Fruit fly (Drosophila melanogaster): ENCODE results near the gene beta4GalT7.

beta4GalT7 gene

DNA sequence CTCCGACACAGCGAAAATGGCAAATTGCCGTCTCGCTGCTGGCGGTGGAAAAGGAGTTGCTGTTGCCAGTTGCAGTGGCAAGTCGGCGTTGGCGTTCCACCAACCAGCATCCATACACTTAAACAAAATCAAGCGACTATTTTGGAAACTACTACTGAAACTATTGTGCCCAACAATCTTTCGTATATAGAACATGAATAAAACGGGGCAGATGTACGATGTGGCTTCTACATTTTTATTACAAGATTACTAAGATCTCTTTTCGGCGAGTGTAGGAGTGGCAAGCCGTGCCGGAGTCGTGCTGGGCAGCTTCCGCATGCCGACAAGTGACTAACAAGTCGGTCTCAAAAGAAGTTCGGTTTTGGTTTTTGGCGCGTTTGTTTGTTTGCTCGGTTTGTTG, 26.6 kb upstream of the beta4GalT7 start:
- no peak for TF ChIP-seq D1 (tag; optimal IDR thresholded peaks at IDR 0.05)
- peak; percentile 46 for TF ChIP-seq Pif1A (GFP tag; optimal IDR thresholded peaks at IDR 0.05)
- peak; percentile 93 for TF ChIP-seq CG32121 (GFP tag; IDR thresholded peaks at IDR 0.05)
- peak; percentile 88 for TF ChIP-seq CG8301 (tag; optimal IDR thresholded peaks at IDR 0.05)
- peak; percentile 94 for TF ChIP-seq fd96Ca (GFP tag; IDR thresholded peaks at IDR 0.05)
- TF ChIP-seq rn (GFP tag; IDR thresholded peaks at IDR 0.05): peak; percentile 75
- TF ChIP-seq CG12605 (GFP tag; IDR thresholded peaks at IDR 0.05): 0 out of 2 replicates have a peak, but pooled peaks have one; percentile 19
- no peak for TF ChIP-seq gl (tag; optimal IDR thresholded peaks at IDR 0.05)
- TF ChIP-seq EcR (GFP tag; optimal IDR thresholded peaks at IDR 0.05): no peak
- peak; percentile 25 for TF ChIP-seq CG8159 (tag; optimal IDR thresholded peaks at IDR 0.05)
- no peak for TF ChIP-seq CG34367 (tag; optimal IDR thresholded peaks at IDR 0.05)
- TF ChIP-seq Pif1B (GFP tag; optimal IDR thresholded peaks at IDR 0.05): peak; percentile 65
- peak; percentile 63 for TF ChIP-seq CG10348 (GFP tag; IDR thresholded peaks at IDR 0.05)
- TF ChIP-seq CG17806 (tag; optimal IDR thresholded peaks at IDR 0.05): peak; percentile 39
- TF ChIP-seq CG14655 (GFP tag; optimal IDR thresholded peaks at IDR 0.05): peak; percentile 79
- peak; percentile 91 for TF ChIP-seq CG4496 (GFP tag; IDR thresholded peaks at IDR 0.05)
- TF ChIP-seq CG15710 (tag; optimal IDR thresholded peaks at IDR 0.05): peak; percentile 1
- peak; percentile 94 for TF ChIP-seq Ets98B (GFP tag; IDR thresholded peaks at IDR 0.05)
- peak; percentile 46 for TF ChIP-seq Snoo (tag; optimal IDR thresholded peaks at IDR 0.05)

DNA sequence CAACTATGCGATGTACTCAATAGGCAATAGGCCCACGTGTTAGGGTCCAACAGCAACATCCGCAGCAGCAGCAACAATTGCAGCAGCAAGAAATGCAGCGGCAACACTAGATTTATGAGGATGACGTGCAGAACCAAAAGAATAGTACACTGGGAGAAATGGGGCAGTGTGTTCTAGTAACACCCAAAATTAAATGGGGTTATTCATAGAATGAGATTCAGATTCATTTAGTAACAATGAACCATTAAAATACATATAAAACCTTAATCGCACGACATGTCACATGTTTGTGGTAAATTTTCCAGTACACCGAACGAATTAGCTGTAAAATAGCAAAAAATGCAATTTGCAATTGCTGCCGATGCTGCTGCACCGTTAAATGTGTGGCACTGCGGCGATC, 25.8 kb upstream of the beta4GalT7 start:
- no peak for TF ChIP-seq CG17806 (tag; optimal IDR thresholded peaks at IDR 0.05)
- peak; percentile 53 for TF ChIP-seq CG14655 (GFP tag; optimal IDR thresholded peaks at IDR 0.05)
- TF ChIP-seq CG8301 (tag; optimal IDR thresholded peaks at IDR 0.05): peak; percentile 55

- TF ChIP-seq Ets98B (GFP tag; IDR thresholded peaks at IDR 0.05) (no peak), CG15710 (tag; optimal IDR thresholded peaks at IDR 0.05) (no peak), Snoo (tag; optimal IDR thresholded peaks at IDR 0.05) (no peak), Pif1B (GFP tag; optimal IDR thresholded peaks at IDR 0.05) (no peak), CG8159 (tag; optimal IDR thresholded peaks at IDR 0.05) (no peak), CG10348 (GFP tag; IDR thresholded peaks at IDR 0.05) (no peak), gl (tag; optimal IDR thresholded peaks at IDR 0.05) (no peak), CG8301 (tag; optimal IDR thresholded peaks at IDR 0.05) (no peak), CG34367 (tag; optimal IDR thresholded peaks at IDR 0.05) (no peak), CG17806 (tag; optimal IDR thresholded peaks at IDR 0.05) (no peak), rn (GFP tag; IDR thresholded peaks at IDR 0.05) (no peak), EcR (GFP tag; optimal IDR thresholded peaks at IDR 0.05) (no peak)
These were observed 23.5 kb upstream of the beta4GalT7 start for dm6 chr3R:24999575-24999974.

DNA sequence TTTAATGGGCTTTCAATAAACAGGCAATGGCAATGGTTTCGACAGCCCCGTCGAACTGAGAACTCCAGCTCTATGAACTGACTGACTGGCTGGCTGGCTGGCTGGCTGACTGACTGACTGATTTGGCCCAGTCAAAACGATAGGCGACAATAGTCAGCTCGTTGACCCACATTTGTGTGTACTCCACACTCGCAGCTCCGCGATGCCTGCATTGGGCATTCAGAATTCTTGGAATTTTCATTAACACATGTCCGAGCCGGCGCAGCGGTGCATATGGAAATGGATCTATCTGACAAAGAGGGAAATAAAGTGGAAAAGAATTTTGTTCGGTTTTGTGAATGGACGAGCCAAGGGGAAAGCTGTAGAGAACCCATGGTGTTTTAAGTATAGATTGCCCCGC, 20.8 kb upstream of the beta4GalT7 start:
- TF ChIP-seq CG10348 (GFP tag; IDR thresholded peaks at IDR 0.05) (no peak), rn (GFP tag; IDR thresholded peaks at IDR 0.05) (no peak), Pif1B (GFP tag; optimal IDR thresholded peaks at IDR 0.05) (no peak), CG17806 (tag; optimal IDR thresholded peaks at IDR 0.05) (no peak), Pif1A (GFP tag; optimal IDR thresholded peaks at IDR 0.05) (no peak)

- TF ChIP-seq CG34367 (tag; optimal IDR thresholded peaks at IDR 0.05): no peak
- TF ChIP-seq CG4496 (GFP tag; IDR thresholded peaks at IDR 0.05): 0 out of 3 replicates have a peak, but pooled peaks have one; percentile 22
These were observed 19.0 kb upstream of the beta4GalT7 start for dm6 chr3R:25004064-25004463.

DNA sequence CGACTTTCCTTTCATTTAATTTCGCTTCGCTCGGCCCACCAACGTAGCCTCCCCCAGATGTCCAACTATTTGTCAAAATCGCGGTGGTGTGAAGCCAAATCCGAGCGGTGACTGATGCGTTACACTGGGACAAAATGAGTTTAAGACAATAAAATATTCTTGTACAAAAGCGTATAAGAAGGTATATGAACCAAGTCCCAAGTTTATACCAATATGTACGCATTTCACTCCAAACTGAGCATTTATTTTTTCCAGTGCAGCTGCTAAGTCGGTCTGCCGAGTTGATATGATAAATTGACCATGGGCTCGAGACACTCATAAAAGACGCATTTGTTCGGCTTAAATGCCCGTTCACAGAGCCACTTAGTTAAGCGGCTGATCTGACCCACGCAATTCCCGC, 18.3 kb upstream of the beta4GalT7 start:
- TF ChIP-seq Ets98B (GFP tag; IDR thresholded peaks at IDR 0.05) (0 out of 2 replicates have a peak, but pooled peaks have one; percentile 58), fd96Ca (GFP tag; IDR thresholded peaks at IDR 0.05) (peak; percentile 80; the same call in 2 of the 3 replicates), CG4496 (GFP tag; IDR thresholded peaks at IDR 0.05) (peak; percentile 70), Snoo (tag; optimal IDR thresholded peaks at IDR 0.05) (no peak), CG12605 (GFP tag; IDR thresholded peaks at IDR 0.05) (no peak), CG13204 (GFP tag; optimal IDR thresholded peaks at IDR 0.05) (no peak), CG32121 (GFP tag; IDR thresholded peaks at IDR 0.05) (peak; percentile 46), CG14655 (GFP tag; optimal IDR thresholded peaks at IDR 0.05) (peak; percentile 44), Pif1A (GFP tag; optimal IDR thresholded peaks at IDR 0.05) (peak; percentile 57), CG8301 (tag; optimal IDR thresholded peaks at IDR 0.05) (peak; percentile 56), CG9948 (tag; optimal IDR thresholded peaks at IDR 0.05) (peak; percentile 24), Pif1B (GFP tag; optimal IDR thresholded peaks at IDR 0.05) (no peak), EcR (GFP tag; optimal IDR thresholded peaks at IDR 0.05) (no peak), D1 (tag; optimal IDR thresholded peaks at IDR 0.05) (no peak), CG34367 (tag; optimal IDR thresholded peaks at IDR 0.05) (no peak), CG15710 (tag; optimal IDR thresholded peaks at IDR 0.05) (peak; percentile 2), CG17806 (tag; optimal IDR thresholded peaks at IDR 0.05) (peak; percentile 38), gl (tag; optimal IDR thresholded peaks at IDR 0.05) (no peak), rn (GFP tag; IDR thresholded peaks at IDR 0.05) (peak; percentile 40; the same call in 1 of the 2 replicates), CG10348 (GFP tag; IDR thresholded peaks at IDR 0.05) (no peak), CG8159 (tag; optimal IDR thresholded peaks at IDR 0.05) (peak; percentile 7)

DNA sequence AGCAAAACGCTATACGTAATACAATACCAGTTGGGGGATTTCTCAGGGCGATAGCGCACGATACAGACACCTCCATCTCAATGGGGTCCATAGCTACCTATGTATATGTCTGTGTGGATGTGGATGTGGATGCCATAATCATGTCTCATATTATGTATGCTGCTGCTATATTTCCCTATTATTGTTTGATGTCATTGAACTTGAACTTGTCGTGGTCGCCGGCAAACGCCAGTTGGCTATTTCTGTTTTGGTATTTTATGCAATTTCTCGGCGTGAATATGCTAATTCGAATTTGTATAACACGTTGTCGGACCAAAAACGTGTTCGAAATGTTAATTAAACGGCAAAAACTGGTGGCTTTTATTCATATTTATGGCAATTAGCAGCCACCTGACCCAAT, 17.3 kb upstream of the beta4GalT7 start:
- TF ChIP-seq Pif1A (GFP tag; optimal IDR thresholded peaks at IDR 0.05): no peak
- TF ChIP-seq CG34367 (tag; optimal IDR thresholded peaks at IDR 0.05): no peak
- TF ChIP-seq Snoo (tag; optimal IDR thresholded peaks at IDR 0.05): no peak
- no peak for TF ChIP-seq CG12605 (GFP tag; IDR thresholded peaks at IDR 0.05)
- no peak for TF ChIP-seq CG13204 (GFP tag; optimal IDR thresholded peaks at IDR 0.05)
- no peak for TF ChIP-seq CG8301 (tag; optimal IDR thresholded peaks at IDR 0.05)
- TF ChIP-seq CG17806 (tag; optimal IDR thresholded peaks at IDR 0.05): no peak
- TF ChIP-seq EcR (GFP tag; optimal IDR thresholded peaks at IDR 0.05): no peak
- TF ChIP-seq Ets98B (GFP tag; IDR thresholded peaks at IDR 0.05): no peak
- no peak for TF ChIP-seq CG32121 (GFP tag; IDR thresholded peaks at IDR 0.05)
- TF ChIP-seq CG14655 (GFP tag; optimal IDR thresholded peaks at IDR 0.05): no peak
- no peak for TF ChIP-seq rn (GFP tag; IDR thresholded peaks at IDR 0.05)
- no peak for TF ChIP-seq CG4496 (GFP tag; IDR thresholded peaks at IDR 0.05)
- no peak for TF ChIP-seq CG10348 (GFP tag; IDR thresholded peaks at IDR 0.05)
- TF ChIP-seq CG8159 (tag; optimal IDR thresholded peaks at IDR 0.05): no peak
- TF ChIP-seq CG9948 (tag; optimal IDR thresholded peaks at IDR 0.05): no peak
- no peak for TF ChIP-seq CG15710 (tag; optimal IDR thresholded peaks at IDR 0.05)
- no peak for TF ChIP-seq gl (tag; optimal IDR thresholded peaks at IDR 0.05)
- TF ChIP-seq Pif1B (GFP tag; optimal IDR thresholded peaks at IDR 0.05): no peak
